Worm (Caenorhabditis elegans) whole organism, L2 larva: Measurements from ENCODE around the gene trp-1.

Experiments
- nhr-10 ChIP-seq: sonication (generic microtip); optimal IDR thresholded peaks from 2 replicates; lab custom pipeline; 2017; ENCODE audit warnings: missing biosample characterization, missing genetic modification characterization
- nhr-237 ChIP-seq: fragments of 150-350 bp; optimal IDR thresholded peaks from 2 replicates; lab custom pipeline; 2014; ENCODE audit warnings: missing biosample characterization, missing genetic modification characterization
- skn-1 ChIP-seq: sonication (generic microtip); optimal IDR thresholded peaks from 2 replicates; lab custom pipeline; 2017; ENCODE audit warnings: missing biosample characterization, missing genetic modification characterization

DNA sequence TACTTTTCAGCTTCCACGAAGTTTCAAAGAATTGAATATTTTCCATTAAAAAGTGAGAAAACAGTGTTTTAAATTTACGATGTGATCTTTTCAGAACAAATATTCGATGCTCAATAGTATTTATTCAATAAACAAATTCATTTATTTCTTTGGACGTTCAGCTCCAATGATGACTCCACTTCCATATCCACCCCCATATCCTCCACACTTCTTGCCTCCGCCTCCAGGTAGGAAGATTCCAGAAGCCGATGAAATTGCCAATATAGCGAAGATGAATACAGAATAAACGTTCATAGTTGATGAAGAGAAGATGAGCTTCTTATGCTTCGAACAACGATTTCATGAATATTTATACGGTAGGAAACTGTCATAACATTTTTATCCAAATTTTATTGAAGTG lies 54.3 kb downstream of the trp-1 start, which contains the start of gene fip-3:
- TF ChIP-seq nhr-237 (no peak), nhr-10 (tag; lab: Kevin White, UChicago) (no peak), skn-1 (tag; lab: Kevin White, UChicago) (no peak)
